Worm (Caenorhabditis elegans): ENCODE measurements around the gene math-33.

math-33 gene

DNA sequence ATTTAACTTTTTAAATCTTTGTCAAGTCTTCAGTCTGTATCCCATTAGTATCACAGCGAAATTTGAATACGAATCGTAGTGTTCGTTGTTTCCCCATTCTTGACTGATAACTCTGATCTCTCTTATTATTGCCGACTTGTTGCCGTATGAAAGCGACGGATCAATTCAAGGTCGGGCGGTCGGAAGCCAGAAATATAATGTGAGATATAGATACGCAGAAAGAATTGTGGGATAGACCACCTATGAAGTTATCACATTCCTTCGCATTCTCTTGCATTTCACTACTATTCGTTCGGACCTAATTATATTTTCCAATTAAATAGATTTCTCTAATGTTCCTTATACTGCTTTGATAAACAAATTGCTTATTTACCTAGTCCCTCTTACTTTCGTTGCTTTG, 35.3 kb downstream of the math-33 start:
- TF ChIP-seq elt-3 (tag; optimal IDR thresholded peaks at IDR 0.05) (peak in 1 of 3 experiments; percentile 36), fkh-10 (GFP tag; optimal IDR thresholded peaks at IDR 0.05) (no peak), sea-2 (GFP tag; optimal IDR thresholded peaks at IDR 0.05) (no peak), pha-4 (tag; optimal IDR thresholded peaks at IDR 0.05) (no peak), nhr-43 (tag; optimal IDR thresholded peaks at IDR 0.05; ENCODE audit: poor library complexity, severe bottlenecking) (no peak), nhr-25 (tag; optimal IDR thresholded peaks at IDR 0.05) (peak; percentile 36)

DNA sequence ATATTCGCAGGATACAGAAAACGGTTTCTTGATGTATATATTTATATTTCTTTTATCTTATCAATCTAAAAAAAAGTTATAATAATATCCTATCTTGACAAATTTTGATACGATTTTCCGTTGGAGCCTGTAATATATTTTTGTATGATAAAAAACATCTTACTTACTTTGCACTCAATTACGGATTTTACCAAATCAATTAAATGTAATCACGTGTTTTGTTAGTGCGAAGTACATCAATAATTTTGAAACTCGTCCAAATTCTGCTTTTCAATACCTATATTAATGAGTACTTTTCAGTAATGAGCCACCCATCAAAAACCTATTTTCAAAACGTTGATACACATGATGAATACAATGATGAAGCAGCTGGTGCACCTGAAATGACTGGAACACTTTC, 35.7 kb downstream of the math-33 start, which contains the start of gene T19C4.1:
Gene T19C4.1 (plus strand): TSS at position 301 of the 400 bp plus-strand sequence.
- TF ChIP-seq egl-27 (tag; optimal IDR thresholded peaks at IDR 0.05) (no peak), ztf-11 (tag; optimal IDR thresholded peaks at IDR 0.05) (no peak), skn-1 (tag; optimal IDR thresholded peaks at IDR 0.05) (no peak), nhr-28 (tag; optimal IDR thresholded peaks at IDR 0.05) (no peak), mml-1 (tag; optimal IDR thresholded peaks at IDR 0.05) (no peak), aly-2 (tag; optimal IDR thresholded peaks at IDR 0.05) (no peak), nfya-1 (tag; optimal IDR thresholded peaks at IDR 0.05; ENCODE audit: insufficient read depth) (no peak), nhr-67 (tag; optimal IDR thresholded peaks at IDR 0.05) (no peak), zag-1 (tag; optimal IDR thresholded peaks at IDR 0.05) (no peak), unc-39 (tag; optimal IDR thresholded peaks at IDR 0.05) (no peak), pqm-1 (tag; optimal IDR thresholded peaks at IDR 0.05) (no peak), lsy-12 (tag; optimal IDR thresholded peaks at IDR 0.05) (no peak), ceh-9 (tag; optimal IDR thresholded peaks at IDR 0.05) (no peak), nhr-76 (tag; optimal IDR thresholded peaks at IDR 0.05) (no peak), tbx-2 (tag; optimal IDR thresholded peaks at IDR 0.05) (no peak), jun-1 (tag; optimal IDR thresholded peaks at IDR 0.05) (no peak)

DNA sequence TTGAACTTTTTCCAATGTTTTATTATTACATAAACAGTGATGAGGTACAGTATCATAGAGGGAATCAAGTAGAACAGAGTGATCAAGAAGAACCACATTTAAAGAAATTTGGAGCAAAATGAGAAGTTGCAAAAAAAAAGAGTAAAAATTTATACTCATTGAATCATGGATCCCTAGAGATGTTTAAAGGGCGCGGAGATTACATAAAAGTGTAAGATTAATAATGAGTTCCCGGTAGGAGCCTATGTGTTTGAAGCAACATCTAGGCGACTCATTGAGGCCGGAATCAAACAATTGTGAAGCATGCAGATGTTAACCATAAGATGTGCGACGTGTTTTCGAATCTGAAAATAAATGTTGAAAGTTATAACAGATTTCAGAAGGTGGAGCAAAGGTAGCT, 38.6 kb downstream of the math-33 start, which contains the start of gene srg-39:
Gene srg-39 (minus strand): TSS at position 101 of the 400 bp plus-strand sequence.
- TF ChIP-seq ztf-4 (tag; optimal IDR thresholded peaks at IDR 0.05) (no peak), zag-1 (tag; optimal IDR thresholded peaks at IDR 0.05) (no peak), aly-2 (tag; optimal IDR thresholded peaks at IDR 0.05) (no peak), unc-39 (tag; optimal IDR thresholded peaks at IDR 0.05) (no peak), nhr-77 (tag; optimal IDR thresholded peaks at IDR 0.05) (no peak), unc-62 (GFP tag; optimal IDR thresholded peaks at IDR 0.05) (no peak), elt-2 (tag; optimal IDR thresholded peaks at IDR 0.05) (no peak), ceh-82 (tag; optimal IDR thresholded peaks at IDR 0.05) (no peak), hmg-11 (tag; optimal IDR thresholded peaks at IDR 0.05) (no peak), ceh-16 (tag; optimal IDR thresholded peaks at IDR 0.05) (no peak), fos-1 (tag; optimal IDR thresholded peaks at IDR 0.05) (no peak), ceh-9 (tag; optimal IDR thresholded peaks at IDR 0.05) (no peak), elt-1 (tag; optimal IDR thresholded peaks at IDR 0.05) (no peak), elt-3 (tag; optimal IDR thresholded peaks at IDR 0.05) (no peak), jun-1 (tag; optimal IDR thresholded peaks at IDR 0.05) (no peak), lin-39 (tag; optimal IDR thresholded peaks at IDR 0.05) (no peak), nfya-1 (tag; optimal IDR thresholded peaks at IDR 0.05; ENCODE audit: insufficient read depth) (no peak), snpc-4 (tag; optimal IDR thresholded peaks at IDR 0.05) (no peak), lsy-12 (tag; optimal IDR thresholded peaks at IDR 0.05) (no peak), nhr-43 (tag; optimal IDR thresholded peaks at IDR 0.05; ENCODE audit: poor library complexity, severe bottlenecking) (no peak)

DNA sequence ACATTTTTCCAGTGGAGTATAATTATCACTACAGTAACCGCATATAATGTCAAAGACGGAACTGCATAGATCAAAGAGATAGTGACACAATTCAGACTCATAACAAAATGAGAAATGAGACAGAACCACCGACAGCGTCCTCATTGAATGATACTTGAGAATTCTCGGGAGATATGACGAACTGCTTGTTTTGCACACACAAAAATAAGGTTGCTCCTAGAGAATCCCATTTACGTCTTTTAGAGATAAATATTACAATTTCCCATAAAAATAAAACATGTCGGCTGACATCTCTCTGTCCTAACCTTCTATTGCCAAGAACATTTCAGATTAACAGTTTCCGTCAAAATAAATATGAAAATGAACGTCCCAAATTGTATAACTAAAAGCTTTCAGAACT, 41.8 kb downstream of the math-33 start, which contains the start of gene srg-38:
Gene srg-38 (minus strand): TSS at position 101 of the 400 bp plus-strand sequence.
- TF ChIP-seq nhr-43 (tag; optimal IDR thresholded peaks at IDR 0.05; ENCODE audit: poor library complexity, severe bottlenecking) (no peak), nhr-25 (tag; optimal IDR thresholded peaks at IDR 0.05) (no peak), lsy-12 (tag; optimal IDR thresholded peaks at IDR 0.05) (no peak), nfya-1 (tag; optimal IDR thresholded peaks at IDR 0.05; ENCODE audit: insufficient read depth) (no peak), aly-2 (tag; optimal IDR thresholded peaks at IDR 0.05) (no peak), ZK546.5 (tag; optimal IDR thresholded peaks at IDR 0.05) (no peak), R02D3.7 (tag; optimal IDR thresholded peaks at IDR 0.05) (no peak), snpc-4 (tag; optimal IDR thresholded peaks at IDR 0.05) (no peak)

DNA sequence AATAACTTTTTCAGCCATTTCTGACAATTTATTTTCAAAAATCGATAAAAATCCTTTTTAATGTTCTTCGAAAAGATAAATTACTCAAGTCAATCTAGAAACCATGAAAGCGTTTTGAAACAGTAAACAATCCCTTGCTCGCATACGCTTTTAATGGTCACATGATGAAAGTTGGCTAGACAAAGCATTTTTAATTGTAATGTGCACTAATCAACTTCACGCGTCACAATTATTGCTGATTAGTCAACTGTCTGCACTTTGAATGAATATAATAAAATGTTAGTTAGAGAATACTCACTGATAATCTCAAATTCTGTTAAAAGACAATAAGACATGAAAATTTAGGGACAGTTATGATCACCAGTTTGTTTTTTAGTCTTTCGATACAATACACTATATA, 42.9 kb downstream of the math-33 start:
- TF ChIP-seq sea-2 (GFP tag; optimal IDR thresholded peaks at IDR 0.05): no peak
- peak; percentile 42 for TF ChIP-seq elt-2 (tag; optimal IDR thresholded peaks at IDR 0.05)

Measured in whole organism, L3 larva.